ENCODE assay signal across 1 worm cellular context in the genomic region with DNA sequence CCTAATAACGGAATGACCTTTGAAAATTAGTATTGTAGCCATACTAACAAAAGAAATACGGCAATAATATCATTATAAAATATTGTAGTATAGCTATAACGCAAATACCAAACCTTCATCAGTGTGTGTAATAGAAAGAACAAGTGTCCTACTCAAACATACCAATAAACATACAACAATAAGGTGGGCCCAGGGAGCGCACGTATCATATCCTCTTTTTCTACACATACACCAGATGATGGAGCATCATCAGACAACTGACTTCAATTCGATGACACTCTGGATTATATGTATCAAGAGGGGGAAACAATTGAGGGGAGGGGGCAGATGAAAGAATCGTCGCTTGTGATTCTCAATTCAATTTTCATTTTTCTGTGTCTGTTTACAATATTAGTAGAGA.
A peak's percentile ranks its signal among the peaks of the same experiment; 100 is the strongest.
TF ChIP-seq lines count a peak whose summit lies in the region.

No protein-coding gene starts in this region.

TF ChIP-seq in whole organism, L1 larva, 84 proteins besides CTCF, POLR2A, EP300 and RAD21 (continued from another document):
- no peak for TF ChIP-seq efl-3 (GFP tag; optimal IDR thresholded peaks at IDR 0.05; lab: Kevin White, UChicago)
- TF ChIP-seq irx-1 (tag; optimal IDR thresholded peaks at IDR 0.05; lab: Kevin White, UChicago): no peak
- no peak for TF ChIP-seq Y116A8C.19 (tag; optimal IDR thresholded peaks at IDR 0.05; lab: Kevin White, UChicago; ENCODE audit: borderline replicate concordance)
- TF ChIP-seq zip-4 (GFP tag; optimal IDR thresholded peaks at IDR 0.05; lab: Kevin White, UChicago): no peak
- TF ChIP-seq lin-14 (GFP tag; optimal IDR thresholded peaks at IDR 0.05; lab: Kevin White, UChicago): peak; percentile 57
